Worm (Caenorhabditis elegans) whole organism, L4 larva: ENCODE measurements around the gene F09F7.5.

ENCODE experiments used
- D1046.2 ChIP-seq: fragments of 200-800 bp; sonication (Bioruptor generic); IDR thresholded peaks from 2 replicates; pipeline ENCODE4 v1.3.6; 2022; ENCODE audit warnings: missing genetic modification characterization, missing compliant biosample characterization
- F10B5.3 ChIP-seq: sonication (generic microtip); optimal IDR thresholded peaks from 2 replicates; lab custom pipeline; 2016; ENCODE audit warnings: mild to moderate bottlenecking, missing genetic modification characterization, missing compliant biosample characterization
- F37D6.2 ChIP-seq: sonication (generic microtip); optimal IDR thresholded peaks from 2 replicates; lab custom pipeline; 2016; ENCODE audit warnings: mild to moderate bottlenecking, missing genetic modification characterization, missing compliant biosample characterization
- F44E2.7 ChIP-seq: fragments of 200-800 bp; sonication (Bioruptor generic); IDR thresholded peaks from 2 replicates; pipeline ENCODE4 v2.1.2; 2022; ENCODE audit warnings: missing genetic modification characterization, missing compliant biosample characterization
- F49E8.2 ChIP-seq: sonication (generic microtip); optimal IDR thresholded peaks from 2 replicates; lab custom pipeline; 2016; ENCODE audit warnings: missing compliant biosample characterization, mild to moderate bottlenecking, missing genetic modification characterization, borderline replicate concordance
- R02D3.7 ChIP-seq: fragments of 150-350 bp; sonication (generic microtip); optimal IDR thresholded peaks from 3 replicates; lab custom pipeline; 2014; ENCODE audit warnings: missing biosample characterization, missing genetic modification characterization
- T26A8.4 ChIP-seq: fragments of 200-800 bp; sonication (Bioruptor generic); IDR thresholded peaks from 2 replicates; pipeline ENCODE4 v1.3.6; 2022; ENCODE audit warnings: missing genetic modification characterization, missing compliant biosample characterization
- Y5F2A.4 ChIP-seq: fragments of 200-800 bp; sonication (Bioruptor generic); optimal IDR thresholded peaks from 2 replicates; lab custom pipeline; 2018; ENCODE audit warnings: mild to moderate bottlenecking, missing genetic modification characterization, missing compliant biosample characterization
- Y75B8A.6 ChIP-seq: fragments of 200-800 bp; sonication (Bioruptor generic); IDR thresholded peaks from 2 replicates; pipeline ENCODE4 v1.3.6; 2022; ENCODE audit warnings: missing genetic modification reagents, missing genetic modification characterization, missing compliant biosample characterization
- ZK337.2 ChIP-seq: fragments of 200-800 bp; sonication (Bioruptor generic); IDR thresholded peaks from 2 replicates; pipeline ENCODE4 v1.3.6; 2022; ENCODE audit warnings: missing genetic modification reagents, missing genetic modification characterization, missing compliant biosample characterization
- ZK546.5 ChIP-seq, 2 experiments: sonication (generic microtip); optimal IDR thresholded peaks; 2 replicates each; lab custom pipeline; 2017; ENCODE audit warnings: missing biosample characterization in 2 of 2, missing genetic modification characterization in 2 of 2
- aha-1 ChIP-seq: fragments of 150-350 bp; peaks from one replicate; lab custom pipeline; 2014; ENCODE audit warnings: missing biosample characterization, missing genetic modification characterization
- ama-1 ChIP-seq: fragments of 150-350 bp; optimal IDR thresholded peaks from 2 replicates; lab custom pipeline; 2014; ENCODE audit warnings: inconsistent platforms, mixed read lengths
- arid-1 ChIP-seq: fragments of 200-800 bp; sonication (Bioruptor generic); conservative IDR thresholded peaks from 2 replicates; pipeline ENCODE4 v1.3.6; 2022; ENCODE audit warnings: missing genetic modification reagents, missing genetic modification characterization, missing compliant biosample characterization
- ceh-28 ChIP-seq: fragments of 150-350 bp; optimal IDR thresholded peaks from 2 replicates; lab custom pipeline; 2014; ENCODE audit warnings: missing biosample characterization, missing genetic modification reagents, missing genetic modification characterization
- ceh-32 ChIP-seq: sonication (generic microtip); optimal IDR thresholded peaks from 2 replicates; lab custom pipeline; 2016; ENCODE audit warnings: mild to moderate bottlenecking, missing genetic modification characterization, missing compliant biosample characterization; ENCODE audit not compliant: poor library complexity
- daf-12 ChIP-seq: fragments of 150-350 bp; optimal IDR thresholded peaks from 2 replicates; lab custom pipeline; 2014; ENCODE audit warnings: missing biosample characterization, missing genetic modification reagents, missing genetic modification characterization
- daf-16 ChIP-seq, 3 experiments: sonication (generic microtip); optimal IDR thresholded peaks; 2 replicates each; lab custom pipeline; 2016 to 2017; ENCODE audit warnings: missing genetic modification characterization in 3 of 3, missing genetic modification reagents in 3 of 3, mild to moderate bottlenecking in 2 of 3, missing compliant biosample characterization in 2 of 3, missing biosample characterization in 1 of 3, moderate library complexity in 1 of 3
- daf-19 ChIP-seq: fragments of 200-800 bp; sonication (Bioruptor generic); conservative IDR thresholded peaks from 2 replicates; pipeline ENCODE4 v1.3.6; 2022; ENCODE audit warnings: missing genetic modification characterization, missing compliant biosample characterization
- dmd-6 ChIP-seq: fragments of 200-800 bp; sonication (Bioruptor generic); IDR thresholded peaks from 2 replicates; pipeline ENCODE4 v1.3.6; 2022; ENCODE audit warnings: missing genetic modification reagents, missing genetic modification characterization, missing compliant biosample characterization
- dmd-8 ChIP-seq: fragments of 200-800 bp; sonication (Bioruptor generic); IDR thresholded peaks from 2 replicates; pipeline ENCODE4 v1.3.6; 2022; ENCODE audit warnings: missing genetic modification characterization, missing compliant biosample characterization
- dmd-9 ChIP-seq: fragments of 200-800 bp; sonication (Bioruptor generic); IDR thresholded peaks from 2 replicates; pipeline ENCODE4 v1.3.6; 2022; ENCODE audit warnings: missing genetic modification reagents, missing genetic modification characterization, missing compliant biosample characterization
- duxl-1 ChIP-seq: sonication (generic microtip); optimal IDR thresholded peaks from 2 replicates; lab custom pipeline; 2016; ENCODE audit warnings: mild to moderate bottlenecking, missing genetic modification characterization, moderate library complexity, missing compliant biosample characterization; ENCODE audit not compliant: poor library complexity
- egl-27 ChIP-seq: sonication (generic microtip); optimal IDR thresholded peaks from 3 replicates; lab custom pipeline; 2017; ENCODE audit warnings: missing biosample characterization, missing genetic modification reagents, missing genetic modification characterization
- egl-43 ChIP-seq: fragments of 200-800 bp; sonication (Bioruptor generic); IDR thresholded peaks from 2 replicates; pipeline ENCODE4 v1.3.6; 2022; ENCODE audit warnings: missing genetic modification reagents, missing genetic modification characterization, missing compliant biosample characterization
- hif-1 ChIP-seq, 2 experiments: sonication (generic microtip); optimal IDR thresholded peaks; 2 replicates each; lab custom pipeline; 2016 to 2017; ENCODE audit warnings: missing compliant biosample characterization in 2 of 2, missing genetic modification characterization in 2 of 2, missing genetic modification reagents in 2 of 2, missing genotype in 2 of 2, mild to moderate bottlenecking in 1 of 2
- hlh-11 ChIP-seq: fragments of 200-800 bp; sonication (Bioruptor generic); optimal IDR thresholded peaks from 2 replicates; lab custom pipeline; 2018; ENCODE audit warnings: mild to moderate bottlenecking, missing genetic modification characterization, missing compliant biosample characterization
- hlh-30 ChIP-seq: sonication (generic microtip); optimal IDR thresholded peaks from 2 replicates; lab custom pipeline; 2017; ENCODE audit warnings: antibody characterized with exemption, mild to moderate bottlenecking, missing genetic modification characterization, missing compliant biosample characterization; ENCODE audit not compliant: insufficient read depth
- jun-1 ChIP-seq: fragments of 150-350 bp; optimal IDR thresholded peaks from 2 replicates; lab custom pipeline; 2014; ENCODE audit warnings: missing biosample characterization, missing genetic modification reagents, missing genetic modification characterization
- lin-1 ChIP-seq: fragments of 200-800 bp; sonication (Bioruptor generic); IDR thresholded peaks from 2 replicates; pipeline ENCODE4 v1.3.6; 2022; ENCODE audit warnings: missing genetic modification reagents, missing genetic modification characterization, missing compliant biosample characterization
- lin-13 ChIP-seq: fragments of 150-350 bp; optimal IDR thresholded peaks from 2 replicates; lab custom pipeline; 2014; ENCODE audit warnings: missing biosample characterization, missing genetic modification reagents, missing genetic modification characterization
- lin-39 ChIP-seq: fragments of 150-350 bp; optimal IDR thresholded peaks from 2 replicates; lab custom pipeline; 2014; ENCODE audit warnings: missing biosample characterization, missing genetic modification reagents, missing genetic modification characterization
- lsy-2 ChIP-seq, 2 experiments: fragments of 150-350 bp in 1 of 2; sonication (generic microtip) in 1 of 2; optimal IDR thresholded peaks; 2 replicates each; lab custom pipeline; 2014 to 2017; ENCODE audit warnings: missing biosample characterization in 2 of 2, missing genetic modification characterization in 2 of 2
- mdl-1 ChIP-seq, 2 experiments: fragments of 150-350 bp in 1 of 2; sonication (generic microtip) in 1 of 2; optimal IDR thresholded peaks; 2 replicates each; lab custom pipeline; 2014 to 2017; ENCODE audit warnings: missing biosample characterization in 2 of 2, missing genetic modification characterization in 2 of 2
- mep-1 ChIP-seq: fragments of 150-350 bp; sonication (generic microtip); optimal IDR thresholded peaks from 3 replicates; lab custom pipeline; 2014; ENCODE audit warnings: missing biosample characterization, missing genetic modification characterization
- nhr-10 ChIP-seq: fragments of 150-350 bp; optimal IDR thresholded peaks from 2 replicates; lab custom pipeline; 2014; ENCODE audit warnings: missing biosample characterization, missing genetic modification characterization
- nhr-102 ChIP-seq: sonication (generic microtip); optimal IDR thresholded peaks from 2 replicates; lab custom pipeline; 2016; ENCODE audit warnings: mild to moderate bottlenecking, missing genetic modification characterization, moderate library complexity, missing compliant biosample characterization
- nhr-28 ChIP-seq: fragments of 150-350 bp; optimal IDR thresholded peaks from 2 replicates; lab custom pipeline; 2014; ENCODE audit warnings: missing biosample characterization, missing genetic modification characterization
- php-3 ChIP-seq: fragments of 200-800 bp; sonication (Bioruptor generic); IDR thresholded peaks from 2 replicates; pipeline ENCODE4 v1.3.6; 2022; ENCODE audit warnings: missing genetic modification reagents, missing genetic modification characterization, missing compliant biosample characterization
- pqm-1 ChIP-seq: sonication (generic microtip); optimal IDR thresholded peaks from 2 replicates; lab custom pipeline; 2017; ENCODE audit warnings: missing biosample characterization, missing genetic modification characterization
- saeg-2 ChIP-seq: fragments of 200-800 bp; sonication (Bioruptor generic); IDR thresholded peaks from 2 replicates; pipeline ENCODE4 v1.3.6; 2022; ENCODE audit warnings: missing genetic modification reagents, missing genetic modification characterization, missing compliant biosample characterization
- sdz-12 ChIP-seq: fragments of 200-800 bp; sonication (Bioruptor generic); optimal IDR thresholded peaks from 2 replicates; lab custom pipeline; 2018; ENCODE audit warnings: mild to moderate bottlenecking, missing genetic modification characterization, missing compliant biosample characterization
- snpc-1.2 ChIP-seq: fragments of 200-800 bp; sonication (Bioruptor generic); IDR thresholded peaks from 2 replicates; pipeline ENCODE4 v1.3.6; 2022; ENCODE audit warnings: missing genetic modification reagents, missing genetic modification characterization, missing compliant biosample characterization
- spr-1 ChIP-seq: sonication (generic microtip); optimal IDR thresholded peaks from 2 replicates; lab custom pipeline; 2016; ENCODE audit warnings: mild to moderate bottlenecking, missing genetic modification characterization, missing compliant biosample characterization
- spr-3 ChIP-seq: fragments of 200-800 bp; sonication (Bioruptor generic); optimal IDR thresholded peaks from 2 replicates; lab custom pipeline; 2018; ENCODE audit warnings: mild to moderate bottlenecking, missing genetic modification characterization, missing compliant biosample characterization
- tra-1 ChIP-seq: fragments of 200-800 bp; sonication (Bioruptor generic); IDR thresholded peaks from 2 replicates; pipeline ENCODE4 v1.3.6; 2022; ENCODE audit warnings: missing genetic modification reagents, missing genetic modification characterization, missing compliant biosample characterization
- unc-39 ChIP-seq: sonication (generic microtip); optimal IDR thresholded peaks from 2 replicates; lab custom pipeline; 2017; ENCODE audit warnings: missing biosample characterization, missing genetic modification characterization
- zfp-3 ChIP-seq: fragments of 200-800 bp; sonication (Bioruptor generic); conservative IDR thresholded peaks from 2 replicates; pipeline ENCODE4 v1.3.6; 2022; ENCODE audit warnings: missing genetic modification reagents, missing genetic modification characterization, missing compliant biosample characterization
- zip-11 ChIP-seq: fragments of 200-800 bp; sonication (Bioruptor generic); IDR thresholded peaks from 2 replicates; pipeline ENCODE4 v1.3.6; 2022; ENCODE audit warnings: missing genetic modification characterization, missing compliant biosample characterization
- ztf-11 ChIP-seq: fragments of 150-350 bp; optimal IDR thresholded peaks from 2 replicates; lab custom pipeline; 2014; ENCODE audit warnings: missing biosample characterization, missing genetic modification characterization

Gene F09F7.5

ce11 chrIII:5506023-5506597, 40.7 kb upstream of the F09F7.5 start:
- TF ChIP-seq lin-1 (GFP tag; lab: Robert Waterston, UW), result no peak
- peak; percentile 76 for TF ChIP-seq T26A8.4 (GFP tag; lab: Robert Waterston, UW)
- no peak for TF ChIP-seq ceh-32 (tag; lab: Kevin White, UChicago)
- TF ChIP-seq lsy-2 (tag; optimal IDR thresholded peaks at IDR 0.05; lab: Kevin White, UChicago), result peak in 1 of 2 experiments; percentile 52
- TF ChIP-seq pqm-1 (tag; lab: Kevin White, UChicago), result no peak
- no peak for TF ChIP-seq F37D6.2
- no peak for TF ChIP-seq Y5F2A.4
- peak; percentile 88; the same call in 1 of the 2 replicates for TF ChIP-seq zfp-3
- no peak for TF ChIP-seq R02D3.7 (tag; lab: Kevin White, UChicago)
- TF ChIP-seq spr-3 (GFP tag; lab: Kevin White, UChicago), result no peak
- no peak for TF ChIP-seq snpc-1.2 (GFP tag; lab: Robert Waterston, UW)
- TF ChIP-seq nhr-102 (tag; lab: Kevin White, UChicago), result peak; percentile 44
- no peak for TF ChIP-seq egl-43 (GFP tag; lab: Robert Waterston, UW)
- TF ChIP-seq dmd-9 (GFP tag; lab: Robert Waterston, UW), result peak; percentile 50; the same call in 1 of the 2 replicates
- TF ChIP-seq saeg-2 (GFP tag; lab: Robert Waterston, UW), result 0 out of 2 replicates have a peak, but pooled peaks have one; percentile 11
- TF ChIP-seq dmd-6 (GFP tag; lab: Robert Waterston, UW), result peak; percentile 7; the same call in 1 of the 2 replicates
- TF ChIP-seq aha-1 (tag; lab: Kevin White, UChicago), result peak; percentile 99
- TF ChIP-seq php-3 (GFP tag; lab: Robert Waterston, UW), result peak; percentile 38
- no peak for TF ChIP-seq daf-12 (tag; lab: Kevin White, UChicago)
- TF ChIP-seq hif-1 (tag; optimal IDR thresholded peaks at IDR 0.05; lab: Kevin White, UChicago), result no peak
- peak; percentile 10 for TF ChIP-seq sdz-12 (GFP tag; lab: Kevin White, UChicago)
- TF ChIP-seq zip-11 (GFP tag; lab: Robert Waterston, UW), result no peak
- peak; percentile 86 for TF ChIP-seq ama-1
- peak; percentile 44 for TF ChIP-seq hlh-30 (tag; lab: Kevin White, UChicago)
- no peak for TF ChIP-seq jun-1 (tag; lab: Kevin White, UChicago)
- TF ChIP-seq hlh-11, result peak; percentile 18
- TF ChIP-seq arid-1, result peak; percentile 53; the same call in 1 of the 2 replicates
- no peak for TF ChIP-seq daf-16 (GFP tag; optimal IDR thresholded peaks at IDR 0.05; lab: Kevin White, UChicago)
- peak; percentile 32 for TF ChIP-seq daf-16 (tag; optimal IDR thresholded peaks at IDR 0.05; lab: Kevin White, UChicago)
- TF ChIP-seq F10B5.3 (tag; lab: Kevin White, UChicago), result no peak
- TF ChIP-seq dmd-8 (GFP tag; lab: Robert Waterston, UW), result 0 out of 2 replicates have a peak, but pooled peaks have one; percentile 33
- TF ChIP-seq ztf-11 (tag; lab: Kevin White, UChicago), result no peak
- TF ChIP-seq egl-27 (tag; lab: Kevin White, UChicago), result no peak
- peak; percentile 61 for TF ChIP-seq lin-13 (GFP tag; lab: Kevin White, UChicago)
- no peak for TF ChIP-seq F49E8.2 (tag; lab: Kevin White, UChicago)
- no peak for TF ChIP-seq spr-1 (tag; lab: Kevin White, UChicago)
- no peak for TF ChIP-seq D1046.2 (GFP tag; lab: Robert Waterston, UW)
- no peak for TF ChIP-seq nhr-28
- no peak for TF ChIP-seq lin-39
- no peak for TF ChIP-seq daf-19 (GFP tag; lab: Robert Waterston, UW)
- no peak for TF ChIP-seq F44E2.7 (GFP tag; lab: Robert Waterston, UW)
- no peak for TF ChIP-seq ceh-28 (tag; lab: Kevin White, UChicago)
- 0 out of 2 replicates have a peak, but pooled peaks have one; percentile 51 for TF ChIP-seq tra-1 (GFP tag; lab: Robert Waterston, UW)
- no peak for TF ChIP-seq unc-39 (tag; lab: Kevin White, UChicago)
- TF ChIP-seq Y75B8A.6 (GFP tag; lab: Robert Waterston, UW), result no peak
- peak; percentile 76 for TF ChIP-seq nhr-10
- TF ChIP-seq duxl-1 (tag; lab: Kevin White, UChicago), result no peak
- no peak; the same call in 1 of the 2 replicates for TF ChIP-seq ZK337.2
- peak in 1 of 2 experiments; percentile 18 for TF ChIP-seq mdl-1 (tag; optimal IDR thresholded peaks at IDR 0.05; lab: Kevin White, UChicago)
- TF ChIP-seq ZK546.5 (tag; optimal IDR thresholded peaks at IDR 0.05; lab: Kevin White, UChicago), result no peak
- TF ChIP-seq mep-1 (tag; lab: Kevin White, UChicago), result peak; percentile 11
